Fruit fly (Drosophila melanogaster) whole organism, wandering third instar larva: ENCODE results near the gene CG12516.
A peak's percentile ranks its signal among the peaks of the same experiment; 100 is the strongest.

ENCODE experiments used
- Abd-B ChIP-seq: fragments of >200 bp; optimal IDR thresholded peaks from 2 replicates; lab custom pipeline; 2017; ENCODE audit warnings: missing biosample characterization, missing genetic modification characterization
- CrebA ChIP-seq: fragments of 200-800 bp; sonication (Bioruptor generic); optimal IDR thresholded peaks from 2 replicates; lab custom pipeline; 2016; ENCODE audit warnings: missing biosample characterization, mild to moderate bottlenecking, missing genetic modification characterization, borderline replicate concordance
- GATAd ChIP-seq: sonication (Bioruptor generic); optimal IDR thresholded peaks from 2 replicates; lab custom pipeline; 2016; ENCODE audit warnings: missing biosample characterization, missing genetic modification characterization
- HLH106 ChIP-seq: fragments of 200-800 bp; optimal IDR thresholded peaks from 3 replicates; lab custom pipeline; 2019; ENCODE audit warnings: missing biosample characterization, mild to moderate bottlenecking, missing genetic modification characterization, moderate library complexity
- Hr78 ChIP-seq: fragments of >200 bp; optimal IDR thresholded peaks from 2 replicates; lab custom pipeline; 2017; ENCODE audit warnings: missing biosample characterization, missing genetic modification characterization
- Hr83 ChIP-seq: fragments of 200-300 bp; sonication (Bioruptor generic); optimal IDR thresholded peaks from 2 replicates; lab custom pipeline; 2016; ENCODE audit warnings: missing biosample characterization, mild to moderate bottlenecking, missing genetic modification characterization, moderate library complexity; ENCODE audit not compliant: poor library complexity, severe bottlenecking
- Jra ChIP-seq: sonication (Bioruptor generic); optimal IDR thresholded peaks from 2 replicates; lab custom pipeline; 2016; ENCODE audit warnings: missing biosample characterization, missing genetic modification characterization
- Myc ChIP-seq: fragments of >200 bp; optimal IDR thresholded peaks from 2 replicates; lab custom pipeline; 2017
- OdsH ChIP-seq: fragments of 200-800 bp; sonication (Bioruptor generic); optimal IDR thresholded peaks from 2 replicates; lab custom pipeline; 2016; ENCODE audit warnings: missing biosample characterization, mild to moderate bottlenecking, missing genetic modification characterization
- Rel ChIP-seq, 2 experiments: fragments of 200-800 bp; sonication (Bioruptor generic) in 1 of 2; optimal IDR thresholded peaks; 2 replicates in 1 of 2; 3 replicates in 1 of 2; lab custom pipeline; 2016 to 2019; ENCODE audit warnings: mild to moderate bottlenecking in 2 of 2, missing biosample characterization in 2 of 2, missing genetic modification characterization in 2 of 2, moderate library complexity in 1 of 2
- Sp1 ChIP-seq: fragments of 200-800 bp; sonication (Bioruptor generic); optimal IDR thresholded peaks from 3 replicates; lab custom pipeline; 2019; ENCODE audit warnings: missing biosample characterization, mild to moderate bottlenecking, missing genetic modification characterization, moderate library complexity
- Vsx2 ChIP-seq: fragments of 200-300, 225-300 bp; sonication (Bioruptor generic); optimal IDR thresholded peaks from 2 replicates; lab custom pipeline; 2018; ENCODE audit warnings: missing biosample characterization, missing genetic modification characterization; ENCODE audit not compliant: partially characterized antibody
- br ChIP-seq: fragments of 200-800 bp; sonication (Bioruptor generic); optimal IDR thresholded peaks from 2 replicates; lab custom pipeline; 2016; ENCODE audit warnings: missing biosample characterization, missing genetic modification characterization
- brk ChIP-seq: fragments of 200-800 bp; sonication (Bioruptor generic); optimal IDR thresholded peaks from 2 replicates; lab custom pipeline; 2016; ENCODE audit warnings: missing biosample characterization, mild to moderate bottlenecking, missing genetic modification characterization
- dl ChIP-seq, 2 experiments: fragments of 175-275, 200-275 bp in 1 of 2; fragments of 200-275 bp in 1 of 2; sonication (Bioruptor generic); optimal IDR thresholded peaks; lab custom pipeline; 2018; ENCODE audit warnings: mild to moderate bottlenecking in 2 of 2, missing biosample characterization in 2 of 2, missing genetic modification characterization in 2 of 2, moderate library complexity in 2 of 2; ENCODE audit not compliant: partially characterized antibody in 2 of 2, insufficient read depth in 1 of 2
- dmrt93B ChIP-seq: fragments of 200-800 bp; sonication (Bioruptor generic); optimal IDR thresholded peaks from 2 replicates; lab custom pipeline; 2018; ENCODE audit warnings: missing biosample characterization, mild to moderate bottlenecking, missing genetic modification characterization
- foxo ChIP-seq, 2 experiments: fragments of 200-800 bp; sonication (Bioruptor generic); optimal IDR thresholded peaks; 2 replicates in 1 of 2; 3 replicates in 1 of 2; lab custom pipeline; 2016 to 2017; ENCODE audit warnings: missing biosample characterization in 2 of 2, missing genetic modification characterization in 2 of 2
- fru ChIP-seq: fragments of 200-800 bp; sonication (Bioruptor generic); optimal IDR thresholded peaks from 3 replicates; lab custom pipeline; 2016; ENCODE audit warnings: missing biosample characterization, mild to moderate bottlenecking, missing genetic modification characterization
- h ChIP-seq: fragments of 200-800 bp; sonication (Bioruptor generic); optimal IDR thresholded peaks from 3 replicates; lab custom pipeline; 2016; ENCODE audit warnings: missing biosample characterization, mild to moderate bottlenecking, missing genetic modification characterization
- jim ChIP-seq: fragments of 175-275, 200-325 bp; sonication (Bioruptor generic); optimal IDR thresholded peaks from 2 replicates; lab custom pipeline; 2016; ENCODE audit warnings: missing biosample characterization, mild to moderate bottlenecking, missing genetic modification characterization
- lola ChIP-seq: fragments of >200 bp; optimal IDR thresholded peaks from 2 replicates; lab custom pipeline; 2017; ENCODE audit warnings: missing biosample characterization, missing genetic modification characterization
- psq ChIP-seq: fragments of 200-800 bp; sonication (Bioruptor generic); optimal IDR thresholded peaks from 3 replicates; lab custom pipeline; 2017; ENCODE audit warnings: missing biosample characterization, mild to moderate bottlenecking, missing genetic modification characterization, moderate library complexity
- rgr ChIP-seq: fragments of 200-800 bp; sonication (Bioruptor generic); optimal IDR thresholded peaks from 3 replicates; lab custom pipeline; 2016; ENCODE audit warnings: missing biosample characterization, mild to moderate bottlenecking, missing genetic modification characterization
- sage ChIP-seq: fragments of 200-800 bp; sonication (Bioruptor generic); optimal IDR thresholded peaks from 2 replicates; lab custom pipeline; 2016; ENCODE audit warnings: missing biosample characterization, mild to moderate bottlenecking, missing genetic modification characterization
- sv ChIP-seq: fragments of 200-800 bp; sonication (Bioruptor generic); optimal IDR thresholded peaks from 3 replicates; lab custom pipeline; 2016; ENCODE audit warnings: missing biosample characterization, missing genetic modification characterization
- usp ChIP-seq: fragments of >200 bp; optimal IDR thresholded peaks from 2 replicates; lab custom pipeline; 2017; ENCODE audit warnings: missing biosample characterization, missing genetic modification characterization
- woc ChIP-seq: sonication (Bioruptor generic); optimal IDR thresholded peaks from 2 replicates; lab custom pipeline; 2016; ENCODE audit warnings: missing biosample characterization, mild to moderate bottlenecking, missing genetic modification characterization

CG12516 gene

dm6 chr3R:28335462-28335998, 31.1 kb upstream of the CG12516 start (continued):
- no peak for TF ChIP-seq Vsx2 (GFP tag; lab: Kevin White, UChicago)
- TF ChIP-seq Sp1, result peak; percentile 81

DNA sequence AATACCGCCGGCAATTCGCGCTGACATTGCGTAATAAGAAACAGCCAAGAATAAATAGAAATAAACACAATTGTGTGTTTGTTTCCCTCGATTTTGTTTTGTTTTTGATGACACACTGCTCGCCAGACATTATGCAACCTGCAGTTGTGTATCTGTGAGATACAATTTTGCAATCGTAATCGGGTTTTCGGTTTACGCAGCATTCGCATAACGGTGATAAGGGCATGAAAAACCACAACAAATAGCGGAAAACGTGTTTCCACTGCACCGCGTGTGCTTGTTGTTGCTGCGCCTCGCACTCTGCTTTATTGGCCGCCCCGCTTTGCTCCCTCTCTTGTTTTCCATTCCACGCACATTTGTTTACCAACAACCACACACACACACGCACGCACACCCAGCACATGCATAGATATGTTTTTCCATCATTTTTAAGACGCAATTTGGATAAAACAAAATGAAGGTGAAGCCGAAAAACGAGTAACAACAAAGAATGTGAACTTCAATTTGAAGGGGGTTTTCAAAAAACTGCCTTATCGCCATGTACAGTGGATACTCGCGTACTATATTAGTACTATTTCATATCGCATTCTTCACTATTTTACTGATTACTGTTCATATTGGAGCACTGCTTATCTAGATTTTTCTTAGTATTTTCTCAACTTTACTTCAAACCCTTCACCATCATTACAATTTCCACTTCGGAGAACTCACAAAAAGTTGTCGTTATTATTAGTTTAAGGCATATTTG, 28.4 kb upstream of the CG12516 start:
- no peak for TF ChIP-seq CrebA (GFP tag; lab: Kevin White, UChicago)
- TF ChIP-seq foxo (GFP tag; optimal IDR thresholded peaks at IDR 0.05; lab: Kevin White, UChicago), result no peak
- no peak for TF ChIP-seq Rel (GFP tag; optimal IDR thresholded peaks at IDR 0.05; lab: Kevin White, UChicago)
- peak; percentile 12 for TF ChIP-seq Rel (tag; optimal IDR thresholded peaks at IDR 0.05; lab: Kevin White, UChicago)
- no peak for TF ChIP-seq dl (GFP tag; optimal IDR thresholded peaks at IDR 0.05; lab: Kevin White, UChicago; ENCODE audit: insufficient read depth in 1 of 2, partially characterized antibody in 2 of 2)
- TF ChIP-seq psq (GFP tag; lab: Kevin White, UChicago), result peak; percentile 40
- no peak for TF ChIP-seq Vsx2 (GFP tag; lab: Kevin White, UChicago)
- TF ChIP-seq usp (GFP tag; lab: Kevin White, UChicago), result no peak
- TF ChIP-seq lola (GFP tag; lab: Kevin White, UChicago), result no peak
- no peak for TF ChIP-seq dmrt93B
- TF ChIP-seq Hr83 (GFP tag; lab: Kevin White, UChicago), result no peak
- TF ChIP-seq brk (GFP tag; lab: Kevin White, UChicago), result no peak
- TF ChIP-seq h (GFP tag; lab: Kevin White, UChicago), result no peak
- TF ChIP-seq jim (GFP tag; lab: Kevin White, UChicago), result no peak
- TF ChIP-seq Myc (lab: Kevin White, UChicago), result no peak
- TF ChIP-seq Hr78 (GFP tag; lab: Kevin White, UChicago), result no peak
- no peak for TF ChIP-seq Abd-B (GFP tag; lab: Kevin White, UChicago)

DNA sequence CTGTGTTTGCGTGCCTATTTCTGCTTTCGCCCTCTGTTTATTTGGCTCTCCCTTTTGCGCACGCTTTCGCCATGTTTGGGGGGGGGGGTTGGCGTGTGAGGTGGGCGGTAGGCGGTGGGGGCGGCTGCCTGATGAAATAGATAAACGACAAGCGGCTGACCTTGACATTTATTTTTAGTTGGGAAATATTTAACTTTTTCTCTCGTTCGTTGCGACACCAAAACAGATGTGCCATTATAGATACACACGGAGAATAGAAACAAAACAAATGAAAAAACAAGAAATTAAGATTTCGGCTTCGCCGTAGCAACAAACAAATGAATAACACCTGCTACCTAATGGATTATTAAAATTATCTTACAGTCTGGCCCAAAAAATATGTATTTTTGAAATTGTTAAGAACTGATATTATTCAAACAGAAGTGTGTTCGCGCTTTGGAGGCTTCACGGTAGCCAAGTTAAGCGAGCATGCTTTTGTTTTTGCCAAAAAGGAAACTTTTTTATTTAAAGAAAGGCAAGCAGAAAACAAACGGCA, 27.8 kb upstream of the CG12516 start:
- TF ChIP-seq sv (GFP tag; lab: Kevin White, UChicago) (peak; percentile 33), foxo (GFP tag; optimal IDR thresholded peaks at IDR 0.05; lab: Kevin White, UChicago) (peak in 1 of 2 experiments; percentile 12), fru (GFP tag; lab: Kevin White, UChicago) (no peak), psq (GFP tag; lab: Kevin White, UChicago) (peak; percentile 20), GATAd (no peak), rgr (GFP tag; lab: Kevin White, UChicago) (peak; percentile 15)

dm6 chr3R:28331126-28331490, 26.7 kb upstream of the CG12516 start:
- TF ChIP-seq Jra (no peak), sage (GFP tag; lab: Kevin White, UChicago) (no peak), woc (no peak), dmrt93B (no peak), br (GFP tag; lab: Kevin White, UChicago) (no peak), Abd-B (GFP tag; lab: Kevin White, UChicago) (no peak), HLH106 (no peak), GATAd (no peak), usp (GFP tag; lab: Kevin White, UChicago) (no peak), fru (GFP tag; lab: Kevin White, UChicago) (no peak), sv (GFP tag; lab: Kevin White, UChicago) (no peak), Hr83 (GFP tag; lab: Kevin White, UChicago) (no peak), brk (GFP tag; lab: Kevin White, UChicago) (no peak), OdsH (GFP tag; lab: Kevin White, UChicago) (no peak)
